Worm (Caenorhabditis elegans) whole organism, young adult: ENCODE measurements around the gene atgp-1.

Source experiments
- F55B11.4 ChIP-seq: sonication (generic microtip); optimal IDR thresholded peaks from 2 replicates; lab custom pipeline; 2016; ENCODE audit warnings: missing compliant biosample characterization, missing genetic modification characterization, borderline replicate concordance; ENCODE audit not compliant: insufficient read depth
- gei-17 ChIP-seq: fragments of 200-800 bp; sonication (Bioruptor generic); optimal IDR thresholded peaks from 2 replicates; lab custom pipeline; 2018; ENCODE audit warnings: mild to moderate bottlenecking, missing genetic modification characterization, missing compliant biosample characterization
- nhr-80 ChIP-seq: sonication (generic microtip); optimal IDR thresholded peaks from 2 replicates; lab custom pipeline; 2016; ENCODE audit warnings: missing genetic modification characterization, missing compliant biosample characterization
- ztf-26 ChIP-seq: sonication (generic microtip); optimal IDR thresholded peaks from 2 replicates; lab custom pipeline; 2017; ENCODE audit warnings: missing genetic modification characterization, missing compliant biosample characterization

The atgp-1 gene

DNA sequence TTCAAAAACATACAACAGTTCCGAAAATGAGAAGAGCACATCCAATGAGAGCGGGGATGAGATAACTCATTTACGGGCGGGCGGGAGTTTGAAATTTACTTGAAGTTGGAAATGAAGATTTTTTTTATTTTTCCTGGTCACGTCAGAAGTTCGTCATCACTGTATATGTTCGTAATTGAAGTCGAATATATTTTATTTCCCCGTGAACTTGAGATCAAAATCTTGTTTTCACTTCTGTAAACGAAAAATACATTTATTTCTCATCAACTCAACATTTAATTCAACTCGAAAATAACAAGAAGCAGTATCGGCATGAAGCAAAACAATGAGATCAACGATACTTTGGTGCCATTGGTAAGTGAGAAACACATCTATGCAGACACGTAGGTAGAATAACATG, 47.3 kb downstream of the atgp-1 start, which contains the start of gene C49C3.20:
C49C3.20 (minus strand) TSS at position 101 of the 400 bp plus-strand sequence.
- TF ChIP-seq ztf-26 = no peak

- TF ChIP-seq nhr-80 (peak; percentile 56), gei-17 (no peak), F55B11.4 (no peak)
- TF ChIP-seq, all 124 proteins: peak for 1
Observed at ce11 chrIV:17320445-17320844, 51.3 kb downstream of the atgp-1 start, which contains the start of gene C49C3.4. Gene C49C3.4 (plus strand): TSS chrIV:17320795.
